Fruit fly (Drosophila melanogaster) whole organism: ENCODE data around the gene CG3168.

Experiments used
- CG8478 ChIP-seq: fragments of >200 bp; optimal IDR thresholded peaks from 2 replicates; lab custom pipeline; 2018; ENCODE audit warnings: inconsistent platforms
- Dll ChIP-seq: fragments of >200 bp; optimal IDR thresholded peaks from 2 replicates; lab custom pipeline; 2017
- EcR ChIP-seq, 2 experiments: fragments of >200 bp; optimal IDR thresholded peaks; 2 replicates each; lab custom pipeline; 2017; ENCODE audit warnings: missing biosample characterization in 2 of 2, missing genetic modification characterization in 2 of 2, missing genetic modification reagents in 2 of 2
- pan ChIP-seq: fragments of >200 bp; optimal IDR thresholded peaks from 2 replicates; lab custom pipeline; 2017
- psq ChIP-seq: fragments of >200 bp; optimal IDR thresholded peaks from 2 replicates; lab custom pipeline; 2017
- usp ChIP-seq: fragments of >200 bp; optimal IDR thresholded peaks from 2 replicates; lab custom pipeline; 2017; ENCODE audit warnings: missing biosample characterization, missing genetic modification characterization, mixed read lengths

Gene CG3168

dm6 chrX:6739936-6740668, at the start of gene CG3168:
Gene CG3168, minus strand, starts transcription at chrX:6739986.
- TF ChIP-seq Dll (lab: Kevin White, UChicago), result no peak
- no peak for TF ChIP-seq EcR (GFP tag; optimal IDR thresholded peaks at IDR 0.05; lab: Kevin White, UChicago)
- no peak for TF ChIP-seq usp (GFP tag; lab: Kevin White, UChicago)
- TF ChIP-seq CG8478 (lab: Kevin White, UChicago), result no peak
- TF ChIP-seq pan (lab: Kevin White, UChicago), result no peak
- TF ChIP-seq psq, result no peak

- no peak for TF ChIP-seq EcR (GFP tag; optimal IDR thresholded peaks at IDR 0.05; lab: Kevin White, UChicago)
- no peak for TF ChIP-seq psq
- no peak for TF ChIP-seq CG8478 (lab: Kevin White, UChicago)
- no peak for TF ChIP-seq usp (GFP tag; lab: Kevin White, UChicago)
- no peak for TF ChIP-seq Dll (lab: Kevin White, UChicago)
- TF ChIP-seq pan (lab: Kevin White, UChicago), result no peak
These were observed 39.9 kb upstream of the CG3168 start, which contains the start of gene shf for dm6 chrX:6779609-6780139. Gene shf, minus strand, starts transcription at chrX:6779659.

dm6 chrX:6778780-6779179, 39.0 kb upstream of the CG3168 start:
- TF ChIP-seq Dll (lab: Kevin White, UChicago) (no peak), psq (no peak), pan (lab: Kevin White, UChicago) (no peak), EcR (GFP tag; optimal IDR thresholded peaks at IDR 0.05; lab: Kevin White, UChicago) (no peak), usp (GFP tag; lab: Kevin White, UChicago) (no peak), CG8478 (lab: Kevin White, UChicago) (no peak)

dm6 chrX:6778068-6778467, 38.3 kb upstream of the CG3168 start:
- TF ChIP-seq Dll (lab: Kevin White, UChicago) (no peak), pan (lab: Kevin White, UChicago) (peak; percentile 55)

dm6 chrX:6777394-6777793, 37.6 kb upstream of the CG3168 start:
- TF ChIP-seq EcR (GFP tag; optimal IDR thresholded peaks at IDR 0.05; lab: Kevin White, UChicago), result no peak
- TF ChIP-seq pan (lab: Kevin White, UChicago), result no peak
- no peak for TF ChIP-seq usp (GFP tag; lab: Kevin White, UChicago)
- TF ChIP-seq Dll (lab: Kevin White, UChicago), result no peak
- TF ChIP-seq psq, result no peak
- TF ChIP-seq CG8478 (lab: Kevin White, UChicago), result no peak

dm6 chrX:6776934-6777333, 37.1 kb upstream of the CG3168 start:
- TF ChIP-seq CG8478 (lab: Kevin White, UChicago) (no peak), EcR (GFP tag; optimal IDR thresholded peaks at IDR 0.05; lab: Kevin White, UChicago) (no peak), psq (no peak), pan (lab: Kevin White, UChicago) (no peak), usp (GFP tag; lab: Kevin White, UChicago) (no peak), Dll (lab: Kevin White, UChicago) (no peak)

dm6 chrX:6776274-6776673, 36.5 kb upstream of the CG3168 start:
- TF ChIP-seq Dll (lab: Kevin White, UChicago), result no peak
- no peak for TF ChIP-seq EcR (GFP tag; optimal IDR thresholded peaks at IDR 0.05; lab: Kevin White, UChicago)

- TF ChIP-seq pan (lab: Kevin White, UChicago), result no peak
- TF ChIP-seq Dll (lab: Kevin White, UChicago), result no peak
- TF ChIP-seq psq, result no peak
These were observed 35.8 kb upstream of the CG3168 start for dm6 chrX:6775622-6776021.

dm6 chrX:6770924-6771323, 31.1 kb upstream of the CG3168 start, which contains the start of gene Coq7:
Gene Coq7, plus strand, starts transcription at chrX:6771225.
- no peak for TF ChIP-seq CG8478 (lab: Kevin White, UChicago)
- no peak for TF ChIP-seq EcR (GFP tag; optimal IDR thresholded peaks at IDR 0.05; lab: Kevin White, UChicago)
- no peak for TF ChIP-seq Dll (lab: Kevin White, UChicago)
- no peak for TF ChIP-seq usp (GFP tag; lab: Kevin White, UChicago)
- no peak for TF ChIP-seq pan (lab: Kevin White, UChicago)
- TF ChIP-seq psq, result no peak

dm6 chrX:6759184-6759965, 19.6 kb upstream of the CG3168 start:
- TF ChIP-seq Dll (lab: Kevin White, UChicago), result no peak
- no peak for TF ChIP-seq pan (lab: Kevin White, UChicago)
- TF ChIP-seq CG8478 (lab: Kevin White, UChicago), result no peak
- TF ChIP-seq usp (GFP tag; lab: Kevin White, UChicago), result no peak
- TF ChIP-seq psq, result no peak
- no peak for TF ChIP-seq EcR (GFP tag; optimal IDR thresholded peaks at IDR 0.05; lab: Kevin White, UChicago)

dm6 chrX:6756175-6756718, 16.5 kb upstream of the CG3168 start, which contains the start of gene sov:
Gene sov, plus strand, starts transcription at chrX:6756322.
- TF ChIP-seq EcR (GFP tag; optimal IDR thresholded peaks at IDR 0.05; lab: Kevin White, UChicago) (no peak), CG8478 (lab: Kevin White, UChicago) (no peak), usp (GFP tag; lab: Kevin White, UChicago) (no peak), pan (lab: Kevin White, UChicago) (no peak), psq (no peak)
